Worm (Caenorhabditis elegans): ENCODE measurements around the gene nhr-53.
"Not testable (repeated sequence)": the region's sequence is repeated elsewhere in the genome, so short reads cannot be mapped to it uniquely, and the experiment has no call there.

nhr-53 gene

DNA sequence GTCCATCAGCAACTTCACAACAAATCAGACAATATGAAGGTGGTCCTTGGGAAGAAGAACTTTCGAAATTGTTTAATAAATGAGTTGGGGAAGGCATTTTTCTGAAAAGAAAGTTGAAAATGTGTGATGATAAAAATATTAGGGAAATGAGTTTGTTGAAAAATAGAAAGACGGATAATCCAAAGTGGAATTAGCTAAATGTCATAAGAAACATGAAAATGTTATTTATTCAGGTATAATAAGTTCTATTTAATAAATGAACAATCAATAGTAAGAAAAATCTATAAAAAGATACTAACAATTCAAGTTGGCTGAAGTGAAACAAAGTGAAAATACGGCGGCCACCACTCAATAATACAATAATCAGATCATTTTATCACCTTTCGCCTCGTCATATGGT is at the start of gene nhr-53:
nhr-53 (minus strand) TSS at position 101 of the 400 bp plus-strand sequence.
- no peak for TF ChIP-seq hlh-1 (tag; optimal IDR thresholded peaks at IDR 0.05)

DNA sequence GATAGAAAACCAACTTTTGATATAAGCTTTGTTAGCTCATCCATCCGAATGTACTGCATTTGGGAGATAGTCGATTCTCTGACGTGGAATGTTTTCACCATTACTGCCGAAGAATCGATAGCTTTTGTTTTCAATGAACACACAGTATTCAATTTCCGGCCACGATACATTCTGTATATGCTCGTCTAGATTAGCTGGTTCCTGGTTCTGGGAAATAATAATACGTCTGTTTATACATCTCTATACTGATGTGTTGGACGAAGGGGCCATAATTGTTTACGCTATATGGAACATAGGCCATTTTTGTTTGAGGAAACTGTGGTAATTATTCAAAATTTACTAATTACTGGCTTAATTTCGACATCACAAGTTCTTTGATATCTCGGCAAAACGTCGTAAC is 48.0 kb upstream of the nhr-53 start, which contains the start of gene str-6:
str-6 (minus strand) TSS at position 101 of the 400 bp plus-strand sequence.
- TF ChIP-seq lin-13 (tag; optimal IDR thresholded peaks at IDR 0.05) (no peak), nhr-12 (tag; optimal IDR thresholded peaks at IDR 0.05) (no peak), nhr-2 (tag; optimal IDR thresholded peaks at IDR 0.05) (no peak), M03D4.4 (tag; optimal IDR thresholded peaks at IDR 0.05) (no peak), unc-120 (tag; optimal IDR thresholded peaks at IDR 0.05; ENCODE audit: poor library complexity, severe bottlenecking) (no peak), flh-1 (GFP tag; optimal IDR thresholded peaks at IDR 0.05) (no peak), cnd-1 (tag; optimal IDR thresholded peaks at IDR 0.05) (no peak)

DNA sequence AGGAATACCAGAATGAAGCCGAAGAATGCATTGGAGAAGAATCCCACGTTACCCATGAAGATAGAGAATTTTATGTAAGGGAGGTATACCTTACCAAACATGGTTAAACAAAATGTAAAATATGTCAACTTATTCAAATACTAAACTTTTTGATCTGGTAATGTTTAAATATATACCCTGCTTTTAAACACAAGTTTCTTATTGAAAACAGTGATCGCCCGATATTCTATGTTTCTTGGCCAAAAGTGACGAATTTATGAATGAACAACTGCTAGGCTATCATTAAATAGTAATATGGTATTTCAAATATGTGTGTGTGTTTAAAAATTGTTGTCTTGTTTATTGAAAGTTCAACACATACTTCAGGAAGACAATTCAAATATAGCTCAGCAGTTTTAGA is 46.2 kb upstream of the nhr-53 start, which contains the start of gene T23D5.8:
T23D5.8 (minus strand) TSS at position 101 of the 400 bp plus-strand sequence.
- not testable (repeated sequence) for TF ChIP-seq nhr-12 (tag; optimal IDR thresholded peaks at IDR 0.05); unc-120 (tag; optimal IDR thresholded peaks at IDR 0.05; ENCODE audit: poor library complexity, severe bottlenecking); unc-39 (tag; optimal IDR thresholded peaks at IDR 0.05)

DNA sequence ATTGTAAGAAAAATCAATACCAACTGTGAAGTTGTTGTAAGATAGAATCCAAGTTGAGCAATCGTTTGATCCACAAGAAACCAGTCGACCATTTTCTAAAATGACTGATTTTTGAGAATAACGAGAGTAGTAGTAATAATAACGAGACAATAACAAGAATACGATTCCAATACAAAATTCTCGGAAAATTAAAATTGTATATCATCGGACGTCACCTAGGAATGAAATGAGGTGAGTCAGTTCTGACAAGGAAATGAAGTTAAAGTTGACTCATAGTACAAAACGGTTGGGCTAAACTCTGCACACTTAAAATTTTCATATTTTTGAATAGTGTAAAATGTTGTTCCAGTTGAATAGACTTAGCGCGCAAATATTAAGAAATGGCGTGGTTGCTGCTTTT is 42.2 kb upstream of the nhr-53 start, which contains the start of gene str-19:
str-19 (minus strand) TSS at position 101 of the 400 bp plus-strand sequence.
- not testable (repeated sequence) for TF ChIP-seq unc-120 (tag; optimal IDR thresholded peaks at IDR 0.05; ENCODE audit: poor library complexity, severe bottlenecking); nhr-28 (tag; optimal IDR thresholded peaks at IDR 0.05); ztf-11 (tag; optimal IDR thresholded peaks at IDR 0.05)

DNA sequence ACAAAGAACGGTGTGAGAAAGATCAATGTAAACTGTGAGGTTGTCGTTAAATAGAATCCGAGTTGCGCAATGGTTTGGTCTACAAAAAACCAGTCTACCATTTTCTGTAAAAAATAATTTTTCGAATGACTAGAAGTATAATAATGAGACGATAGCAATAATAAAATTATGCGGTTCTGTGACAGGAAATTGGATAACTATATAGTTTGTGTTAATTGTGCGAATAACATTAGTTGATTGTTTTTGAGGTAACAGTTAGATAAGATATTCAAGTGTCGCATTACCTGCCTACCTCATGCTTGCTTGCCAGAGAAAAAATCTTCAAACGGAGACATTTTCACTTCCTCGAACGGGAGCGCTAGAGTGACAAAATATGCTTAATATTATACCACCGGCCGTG is 39.7 kb upstream of the nhr-53 start, which contains the start of gene str-18:
str-18 (minus strand) TSS at position 101 of the 400 bp plus-strand sequence.
- TF ChIP-seq ceh-83 (GFP tag; optimal IDR thresholded peaks at IDR 0.05) (no peak), ham-2 (GFP tag; optimal IDR thresholded peaks at IDR 0.05) (no peak), ces-1 (GFP tag; optimal IDR thresholded peaks at IDR 0.05) (no peak), nhr-28 (tag; optimal IDR thresholded peaks at IDR 0.05) (no peak), mab-5 (tag; optimal IDR thresholded peaks at IDR 0.05) (no peak), sptf-1 (tag; optimal IDR thresholded peaks at IDR 0.05) (no peak), M03D4.4 (tag; optimal IDR thresholded peaks at IDR 0.05) (no peak), lin-13 (tag; optimal IDR thresholded peaks at IDR 0.05) (no peak), unc-39 (tag; optimal IDR thresholded peaks at IDR 0.05) (no peak), drap-1 (GFP tag; optimal IDR thresholded peaks at IDR 0.05) (no peak), flh-1 (GFP tag; optimal IDR thresholded peaks at IDR 0.05) (no peak), sem-2 (GFP tag; optimal IDR thresholded peaks at IDR 0.05) (no peak), hlh-1 (tag; optimal IDR thresholded peaks at IDR 0.05) (no peak), blmp-1 (tag; optimal IDR thresholded peaks at IDR 0.05) (no peak), mls-2 (tag; optimal IDR thresholded peaks at IDR 0.05) (no peak), ceh-43 (GFP tag; optimal IDR thresholded peaks at IDR 0.05) (no peak), lin-32 (GFP tag; optimal IDR thresholded peaks at IDR 0.05) (no peak), elt-1 (tag; optimal IDR thresholded peaks at IDR 0.05; ENCODE audit: borderline replicate concordance, insufficient read depth) (no peak), unc-120 (tag; optimal IDR thresholded peaks at IDR 0.05; ENCODE audit: poor library complexity, severe bottlenecking) (no peak), ztf-11 (tag; optimal IDR thresholded peaks at IDR 0.05) (no peak)

DNA sequence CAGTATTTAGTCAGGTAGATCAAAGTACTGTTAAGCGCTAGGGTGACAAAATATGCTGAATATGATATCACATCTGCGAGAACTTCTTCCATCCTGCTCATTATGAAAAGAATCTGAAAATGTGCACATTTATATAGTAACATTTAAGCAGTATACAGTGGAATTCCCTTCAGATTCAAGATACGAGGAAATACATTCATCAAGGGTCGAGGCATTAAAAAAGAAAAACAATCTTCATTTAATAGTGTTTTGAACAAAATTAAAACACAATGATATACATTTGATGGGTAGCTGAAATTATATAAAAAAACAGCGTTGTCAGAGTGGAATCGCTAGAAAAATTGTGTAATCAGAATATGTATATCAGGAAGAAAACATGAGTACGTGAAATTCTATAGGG is 33.6 kb upstream of the nhr-53 start, which contains the start of gene str-27:
str-27 (minus strand) TSS at position 101 of the 400 bp plus-strand sequence.
- TF ChIP-seq unc-39 (tag; optimal IDR thresholded peaks at IDR 0.05) (no peak), lin-13 (tag; optimal IDR thresholded peaks at IDR 0.05) (no peak), nhr-28 (tag; optimal IDR thresholded peaks at IDR 0.05) (no peak), ces-1 (GFP tag; optimal IDR thresholded peaks at IDR 0.05) (no peak), snpc-4 (tag; optimal IDR thresholded peaks at IDR 0.05) (no peak), mep-1 (tag; optimal IDR thresholded peaks at IDR 0.05) (no peak), unc-62 (GFP tag; optimal IDR thresholded peaks at IDR 0.05) (no peak), ceh-43 (GFP tag; optimal IDR thresholded peaks at IDR 0.05) (no peak), nhr-2 (tag; optimal IDR thresholded peaks at IDR 0.05) (no peak), nhr-76 (tag; optimal IDR thresholded peaks at IDR 0.05) (no peak), ceh-39 (tag; optimal IDR thresholded peaks at IDR 0.05) (no peak), mab-5 (tag; optimal IDR thresholded peaks at IDR 0.05) (no peak), blmp-1 (tag; optimal IDR thresholded peaks at IDR 0.05) (no peak), lsy-2 (tag; optimal IDR thresholded peaks at IDR 0.05) (no peak), sptf-1 (tag; optimal IDR thresholded peaks at IDR 0.05) (no peak), zip-8 (tag; optimal IDR thresholded peaks at IDR 0.05) (no peak), ceh-83 (GFP tag; optimal IDR thresholded peaks at IDR 0.05) (no peak), drap-1 (GFP tag; optimal IDR thresholded peaks at IDR 0.05) (no peak)

All from whole organism, mixed stage, embryonic.